Fruit fly (Drosophila melanogaster): ENCODE data around the gene Prp4k.

The Prp4k gene

DNA sequence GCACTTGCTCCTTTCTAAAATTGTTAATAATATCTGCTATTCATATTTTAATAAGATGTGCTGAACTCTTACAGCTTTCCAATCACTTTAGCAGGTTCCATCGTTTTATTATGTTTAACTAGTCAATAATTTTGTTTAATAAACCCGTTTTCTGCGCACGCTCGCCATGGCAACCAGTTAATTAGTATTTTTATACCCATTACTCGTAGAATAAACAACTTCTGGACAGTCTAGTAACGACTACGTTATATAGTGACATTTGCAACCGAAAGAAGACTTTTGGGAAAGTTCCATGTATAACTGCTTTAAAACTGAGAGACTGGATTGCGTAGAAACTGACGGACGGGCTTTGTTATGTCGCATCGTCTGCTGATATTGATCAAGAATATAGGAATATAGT is 22.0 kb upstream of the Prp4k start, which contains the start of gene CG34453:
Gene CG34453 (minus strand): TSS at position 101 of the 400 bp plus-strand sequence.
- no peak for TF ChIP-seq CG12605 (GFP tag; IDR thresholded peaks at IDR 0.05)
- no peak for TF ChIP-seq CG15710 (tag; optimal IDR thresholded peaks at IDR 0.05)
- no peak for TF ChIP-seq EcR (GFP tag; optimal IDR thresholded peaks at IDR 0.05)
- TF ChIP-seq CG17806 (tag; optimal IDR thresholded peaks at IDR 0.05): no peak
- no peak for TF ChIP-seq fd96Ca (GFP tag; IDR thresholded peaks at IDR 0.05)
- TF ChIP-seq CG4496 (GFP tag; IDR thresholded peaks at IDR 0.05): no peak
- no peak for TF ChIP-seq Pif1A (GFP tag; optimal IDR thresholded peaks at IDR 0.05)
- TF ChIP-seq CG14655 (GFP tag; optimal IDR thresholded peaks at IDR 0.05): no peak
- TF ChIP-seq Pif1B (GFP tag; optimal IDR thresholded peaks at IDR 0.05): no peak
- no peak for TF ChIP-seq CG13204 (GFP tag; optimal IDR thresholded peaks at IDR 0.05)
- no peak for TF ChIP-seq rn (GFP tag; IDR thresholded peaks at IDR 0.05)
- TF ChIP-seq D1 (tag; optimal IDR thresholded peaks at IDR 0.05): no peak
- no peak for TF ChIP-seq CG8301 (tag; optimal IDR thresholded peaks at IDR 0.05)
- TF ChIP-seq Snoo (tag; optimal IDR thresholded peaks at IDR 0.05): no peak
- TF ChIP-seq gl (tag; optimal IDR thresholded peaks at IDR 0.05): no peak
- TF ChIP-seq Ets98B (GFP tag; IDR thresholded peaks at IDR 0.05): no peak
- no peak for TF ChIP-seq CG34367 (tag; optimal IDR thresholded peaks at IDR 0.05)
- TF ChIP-seq CG9948 (tag; optimal IDR thresholded peaks at IDR 0.05): no peak
- no peak for TF ChIP-seq CG8159 (tag; optimal IDR thresholded peaks at IDR 0.05)
- no peak for TF ChIP-seq CG10348 (GFP tag; IDR thresholded peaks at IDR 0.05)

DNA sequence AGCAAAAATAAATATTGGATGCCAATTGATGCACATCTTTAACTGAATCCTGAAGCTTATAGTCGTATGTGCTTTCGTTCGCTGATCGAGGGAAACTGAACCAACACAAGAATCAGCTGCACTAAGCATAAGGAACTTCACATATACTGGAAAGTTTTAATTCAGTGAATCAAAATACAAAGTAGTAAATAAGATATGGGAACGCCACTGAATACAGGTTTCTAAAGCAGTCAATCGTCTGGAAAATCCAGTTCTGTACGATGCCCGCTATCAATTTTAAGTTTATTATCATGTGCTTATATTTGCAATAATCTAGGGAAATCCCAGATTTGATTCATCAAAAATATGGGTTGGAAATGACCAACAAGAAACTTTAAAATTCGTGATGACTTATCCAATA is 21.0 kb upstream of the Prp4k start, which contains the start of gene CG34454:
Gene CG34454 (minus strand): TSS at position 84 of the 400 bp plus-strand sequence.
- no peak for TF ChIP-seq Pif1A (GFP tag; optimal IDR thresholded peaks at IDR 0.05)
- no peak for TF ChIP-seq CG8159 (tag; optimal IDR thresholded peaks at IDR 0.05)
- no peak for TF ChIP-seq Ets98B (GFP tag; IDR thresholded peaks at IDR 0.05)
- TF ChIP-seq Snoo (tag; optimal IDR thresholded peaks at IDR 0.05): no peak
- TF ChIP-seq CG32121 (GFP tag; IDR thresholded peaks at IDR 0.05): no peak
- no peak for TF ChIP-seq CG8301 (tag; optimal IDR thresholded peaks at IDR 0.05)
- TF ChIP-seq Pif1B (GFP tag; optimal IDR thresholded peaks at IDR 0.05): no peak
- TF ChIP-seq CG4496 (GFP tag; IDR thresholded peaks at IDR 0.05): no peak
- TF ChIP-seq rn (GFP tag; IDR thresholded peaks at IDR 0.05): no peak
- TF ChIP-seq D1 (tag; optimal IDR thresholded peaks at IDR 0.05): no peak
- TF ChIP-seq gl (tag; optimal IDR thresholded peaks at IDR 0.05): no peak
- no peak for TF ChIP-seq CG17806 (tag; optimal IDR thresholded peaks at IDR 0.05)
- no peak for TF ChIP-seq CG15710 (tag; optimal IDR thresholded peaks at IDR 0.05)
- no peak for TF ChIP-seq CG9948 (tag; optimal IDR thresholded peaks at IDR 0.05)
- TF ChIP-seq fd96Ca (GFP tag; IDR thresholded peaks at IDR 0.05): no peak
- TF ChIP-seq CG10348 (GFP tag; IDR thresholded peaks at IDR 0.05): no peak
- no peak for TF ChIP-seq CG12605 (GFP tag; IDR thresholded peaks at IDR 0.05)

DNA sequence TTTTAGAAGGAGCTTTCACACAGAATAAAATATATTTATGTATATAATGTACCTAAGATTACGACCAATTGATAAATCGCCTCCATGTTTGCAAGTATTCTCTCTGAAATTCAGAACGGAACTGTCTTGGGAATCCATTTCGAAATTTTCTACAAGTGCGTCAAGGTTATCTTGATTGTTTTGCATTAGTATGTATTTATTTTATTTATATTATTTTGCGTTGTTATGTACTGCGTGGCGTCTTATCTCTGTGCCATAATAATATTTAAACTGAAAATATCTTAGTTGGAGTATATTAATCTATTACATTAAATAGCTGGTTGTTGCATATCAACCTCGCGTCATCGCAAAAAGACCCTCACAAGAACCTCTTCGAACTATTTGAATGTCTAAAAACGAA is 20.2 kb upstream of the Prp4k start, which contains the start of gene CG42846:
Gene CG42846 (minus strand): TSS at position 101 of the 400 bp plus-strand sequence.
- TF ChIP-seq CG32121 (GFP tag; IDR thresholded peaks at IDR 0.05) (no peak), CG17806 (tag; optimal IDR thresholded peaks at IDR 0.05) (no peak), Pif1B (GFP tag; optimal IDR thresholded peaks at IDR 0.05) (no peak), CG8301 (tag; optimal IDR thresholded peaks at IDR 0.05) (no peak), CG10348 (GFP tag; IDR thresholded peaks at IDR 0.05) (no peak), gl (tag; optimal IDR thresholded peaks at IDR 0.05) (no peak), CG34367 (tag; optimal IDR thresholded peaks at IDR 0.05) (no peak), Pif1A (GFP tag; optimal IDR thresholded peaks at IDR 0.05) (no peak), EcR (GFP tag; optimal IDR thresholded peaks at IDR 0.05) (no peak), CG12605 (GFP tag; IDR thresholded peaks at IDR 0.05) (no peak)

DNA sequence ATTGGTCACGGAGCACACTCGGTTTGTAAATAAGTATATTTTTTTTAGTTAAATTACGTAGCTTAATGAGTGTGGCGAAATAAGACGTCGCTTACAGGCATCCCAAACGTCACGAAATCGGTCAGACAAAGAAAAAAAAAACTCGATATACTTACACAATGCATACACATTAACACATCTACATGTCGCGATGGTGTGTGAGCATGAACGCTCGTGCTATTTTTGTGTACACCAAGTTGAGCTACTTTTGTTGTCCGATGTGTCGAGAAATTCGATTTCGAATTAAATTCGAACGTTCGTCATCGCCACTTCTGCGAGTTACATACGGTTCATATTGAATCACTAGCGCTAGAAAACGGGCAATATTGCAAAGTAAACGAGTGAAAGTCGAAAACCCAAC is 13.9 kb upstream of the Prp4k start:
- TF ChIP-seq CG17806 (tag; optimal IDR thresholded peaks at IDR 0.05): no peak
- TF ChIP-seq Pif1A (GFP tag; optimal IDR thresholded peaks at IDR 0.05): no peak
- no peak for TF ChIP-seq rn (GFP tag; IDR thresholded peaks at IDR 0.05)
- TF ChIP-seq EcR (GFP tag; optimal IDR thresholded peaks at IDR 0.05): no peak
- TF ChIP-seq CG32121 (GFP tag; IDR thresholded peaks at IDR 0.05): no peak
- no peak for TF ChIP-seq Pif1B (GFP tag; optimal IDR thresholded peaks at IDR 0.05)
- no peak for TF ChIP-seq CG8159 (tag; optimal IDR thresholded peaks at IDR 0.05)
- TF ChIP-seq gl (tag; optimal IDR thresholded peaks at IDR 0.05): no peak
- no peak for TF ChIP-seq D1 (tag; optimal IDR thresholded peaks at IDR 0.05)
- TF ChIP-seq CG14655 (GFP tag; optimal IDR thresholded peaks at IDR 0.05): no peak
- no peak for TF ChIP-seq CG8301 (tag; optimal IDR thresholded peaks at IDR 0.05)

DNA sequence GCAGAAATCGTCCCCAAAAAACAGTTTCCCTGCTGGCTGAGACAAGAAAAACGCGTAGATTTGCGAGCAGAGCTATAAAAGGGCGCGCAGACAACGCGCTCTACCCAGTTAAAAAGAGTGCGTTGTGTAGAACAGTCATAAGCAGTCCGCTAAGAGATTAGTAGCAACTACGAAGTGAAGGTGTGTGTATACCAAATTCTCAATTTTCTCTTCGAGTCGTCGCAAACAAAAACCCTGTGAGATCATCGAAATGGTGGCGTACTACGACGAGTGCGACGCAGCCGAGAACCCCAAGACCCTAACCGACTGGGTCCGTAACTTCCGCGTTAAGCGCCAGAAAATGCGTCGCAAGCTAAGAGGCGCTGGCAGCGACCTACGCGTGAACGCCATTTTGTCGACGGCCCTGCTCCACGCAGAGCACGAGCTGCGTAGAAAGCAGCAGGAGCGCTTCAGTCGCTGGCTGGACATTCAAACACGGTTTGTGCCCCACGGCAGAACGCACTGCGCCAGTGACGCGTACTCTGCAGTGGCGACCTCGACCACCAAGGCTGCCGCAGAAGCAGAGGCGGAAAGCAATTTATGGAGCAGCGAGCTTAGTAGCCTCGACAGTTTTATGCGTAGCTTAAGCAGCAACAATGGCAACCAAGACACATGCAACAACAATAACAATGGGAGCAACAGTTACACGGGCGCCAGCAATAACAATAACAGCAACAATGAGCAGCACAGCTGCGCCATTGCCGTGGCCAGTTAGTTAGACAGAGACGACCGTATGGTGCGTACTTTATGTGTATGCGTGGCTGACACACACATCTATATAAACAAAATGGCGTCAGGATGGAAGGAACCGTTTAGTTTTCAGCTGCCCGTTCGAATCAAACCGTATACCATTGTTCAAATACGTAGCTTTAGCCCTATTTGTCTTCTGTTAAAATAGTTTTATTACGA is 13.0 kb upstream of the Prp4k start:
- TF ChIP-seq CG8159 (tag; optimal IDR thresholded peaks at IDR 0.05) (peak; percentile 26), CG12605 (GFP tag; IDR thresholded peaks at IDR 0.05) (peak; percentile 15; the same call in 1 of the 2 replicates), Pif1B (GFP tag; optimal IDR thresholded peaks at IDR 0.05) (no peak), EcR (GFP tag; optimal IDR thresholded peaks at IDR 0.05) (no peak), Ets98B (GFP tag; IDR thresholded peaks at IDR 0.05) (no peak; the same call in 1 of the 2 replicates), Pif1A (GFP tag; optimal IDR thresholded peaks at IDR 0.05) (no peak), CG4496 (GFP tag; IDR thresholded peaks at IDR 0.05) (peak; percentile 58), fd96Ca (GFP tag; IDR thresholded peaks at IDR 0.05) (peak; percentile 56; the same call in 2 of the 3 replicates)

Data from whole organism, pupa.